Worm (Caenorhabditis elegans) whole organism, L1 larva: ENCODE measurements around the gene cky-1.

Experiments
- ceh-90 ChIP-seq: sonication (generic microtip); optimal IDR thresholded peaks from 2 replicates; lab custom pipeline; 2016; ENCODE audit warnings: missing genetic modification characterization, missing compliant biosample characterization
- ces-1 ChIP-seq: fragments of 150-350 bp; optimal IDR thresholded peaks from 2 replicates; lab custom pipeline; 2014; ENCODE audit warnings: missing biosample characterization, missing genetic modification reagents, missing genetic modification characterization
- dpl-1 ChIP-seq, 3 experiments: fragments of 150-350 bp in 2 of 3; sonication (generic microtip) in 1 of 3; optimal IDR thresholded peaks; 2 replicates each; lab custom pipeline; 2014 to 2017; ENCODE audit warnings: missing biosample characterization in 3 of 3, missing genetic modification characterization in 3 of 3, missing genetic modification reagents in 3 of 3
- efl-1 ChIP-seq, 4 experiments: fragments of 150-350 bp; optimal IDR thresholded peaks in 3 of 4; peaks in 1 of 4; 1 replicate in 1 of 4; 2 replicates in 3 of 4; lab custom pipeline; 2014; ENCODE audit warnings: missing biosample characterization in 2 of 4, missing genetic modification characterization in 2 of 4, missing genetic modification reagents in 2 of 4
- ets-5 ChIP-seq: fragments of 200-800 bp; sonication (Bioruptor generic); IDR thresholded peaks from 2 replicates; pipeline ENCODE4 v1.3.6; 2022; ENCODE audit warnings: missing genetic modification characterization, missing compliant biosample characterization
- hlh-17 ChIP-seq: fragments of 200-800 bp; sonication (Bioruptor generic); optimal IDR thresholded peaks from 2 replicates; lab custom pipeline; 2018; ENCODE audit warnings: missing genetic modification characterization, mild to moderate bottlenecking, missing compliant biosample characterization, moderate library complexity, borderline replicate concordance
- lin-13 ChIP-seq: fragments of 150-350 bp; optimal IDR thresholded peaks from 2 replicates; lab custom pipeline; 2014; ENCODE audit warnings: missing biosample characterization, missing genetic modification reagents, missing genetic modification characterization
- mef-2 ChIP-seq: fragments of 150-350 bp; optimal IDR thresholded peaks from 2 replicates; lab custom pipeline; 2014; ENCODE audit warnings: missing biosample characterization, missing genetic modification characterization
- rnt-1 ChIP-seq: sonication (generic microtip); optimal IDR thresholded peaks from 2 replicates; lab custom pipeline; 2016; ENCODE audit warnings: mild to moderate bottlenecking, missing genetic modification characterization, moderate library complexity, missing compliant biosample characterization
- snpc-4 ChIP-seq: fragments of 150-350 bp; optimal IDR thresholded peaks from 2 replicates; lab custom pipeline; 2014; ENCODE audit warnings: missing biosample characterization, missing genetic modification characterization
- tlp-1 ChIP-seq: fragments of 150-350 bp; optimal IDR thresholded peaks from 2 replicates; lab custom pipeline; 2014; ENCODE audit warnings: missing biosample characterization, missing genetic modification characterization
- unc-130 ChIP-seq: fragments of 150-350 bp; optimal IDR thresholded peaks from 2 replicates; lab custom pipeline; 2017; ENCODE audit warnings: missing biosample characterization, missing genetic modification characterization, inconsistent platforms

DNA sequence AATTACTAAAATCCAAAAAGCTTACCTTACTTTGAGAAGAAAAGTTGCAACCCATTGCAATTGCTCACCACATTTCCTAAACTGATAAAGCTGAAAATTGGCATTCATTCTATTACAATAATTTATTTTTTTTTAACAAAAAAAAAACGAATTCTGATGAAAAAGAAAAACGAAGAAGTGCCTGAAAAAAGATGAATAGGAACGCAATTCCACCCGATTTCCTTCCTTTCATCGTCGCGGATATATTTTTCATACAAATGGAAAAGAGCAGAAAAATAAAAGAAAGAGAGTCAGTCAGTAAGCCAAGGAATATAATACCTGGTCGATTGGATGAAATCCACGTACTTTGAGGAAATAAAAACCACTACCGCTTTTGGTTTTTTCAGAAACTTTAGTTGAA lies 18.3 kb downstream of the cky-1 start, which contains the start of gene gpa-13:
- TF ChIP-seq ces-1 (GFP tag; lab: Kevin White, UChicago) (no peak), rnt-1 (tag; lab: Kevin White, UChicago) (no peak), dpl-1 (GFP tag; optimal IDR thresholded peaks at IDR 0.05; lab: Kevin White, UChicago) (no peak), hlh-17 (no peak), lin-13 (GFP tag; lab: Kevin White, UChicago) (no peak), tlp-1 (tag; lab: Kevin White, UChicago) (no peak), ets-5 (no peak), unc-130 (tag; lab: Kevin White, UChicago) (no peak), ceh-90 (no peak), efl-1 (optimal IDR thresholded peaks at IDR 0.05; lab: Kevin White, UChicago) (no peak), efl-1 (GFP tag; optimal IDR thresholded peaks at IDR 0.05 in 1 of 2; lab: Kevin White, UChicago) (no peak), snpc-4 (tag; lab: Kevin White, UChicago) (no peak), mef-2 (tag; lab: Kevin White, UChicago) (no peak)
